Worm (Caenorhabditis elegans) whole organism, mixed stage, embryonic: ENCODE results near the gene C27B7.9.
A peak's percentile ranks its signal among the peaks of the same experiment; 100 is the strongest.

Experiments used
- M03D4.4 ChIP-seq: sonication (generic microtip); optimal IDR thresholded peaks from 2 replicates; lab custom pipeline; 2017; ENCODE audit warnings: mild to moderate bottlenecking, missing genetic modification characterization, missing compliant biosample characterization
- bed-3 ChIP-seq: fragments of 200-800 bp; sonication (Bioruptor generic); optimal IDR thresholded peaks from 3 replicates; lab custom pipeline; 2018; ENCODE audit warnings: mild to moderate bottlenecking, missing genetic modification characterization, moderate library complexity, missing compliant biosample characterization
- blmp-1 ChIP-seq: fragments of 150-350 bp; optimal IDR thresholded peaks from 2 replicates; lab custom pipeline; 2014; ENCODE audit warnings: missing biosample characterization, missing genetic modification characterization
- ceh-39 ChIP-seq: fragments of 150-350 bp; optimal IDR thresholded peaks from 2 replicates; lab custom pipeline; 2014; ENCODE audit warnings: missing biosample characterization, missing genetic modification characterization
- ceh-43 ChIP-seq: fragments of 200-800 bp; sonication (Bioruptor generic); optimal IDR thresholded peaks from 2 replicates; lab custom pipeline; 2018; ENCODE audit warnings: mild to moderate bottlenecking, missing genetic modification characterization, moderate library complexity, missing compliant biosample characterization
- ceh-83 ChIP-seq: fragments of 200-800 bp; sonication (Bioruptor generic); optimal IDR thresholded peaks from 2 replicates; lab custom pipeline; 2018; ENCODE audit warnings: mild to moderate bottlenecking, missing genetic modification characterization, missing compliant biosample characterization
- ces-1 ChIP-seq: fragments of 150-350 bp; optimal IDR thresholded peaks from 2 replicates; lab custom pipeline; 2014; ENCODE audit warnings: missing biosample characterization, missing genetic modification reagents, missing genetic modification characterization
- drap-1 ChIP-seq: fragments of 200-800 bp; sonication (Bioruptor generic); optimal IDR thresholded peaks from 3 replicates; lab custom pipeline; 2018; ENCODE audit warnings: mild to moderate bottlenecking, missing genetic modification characterization, missing compliant biosample characterization
- elt-1 ChIP-seq: sonication (generic microtip); optimal IDR thresholded peaks from 2 replicates; lab custom pipeline; 2017; ENCODE audit warnings: missing genetic modification characterization, mild to moderate bottlenecking, missing compliant biosample characterization, antibody characterized with exemption, moderate library complexity, borderline replicate concordance; ENCODE audit not compliant: insufficient read depth
- flh-1 ChIP-seq: fragments of 200-800 bp; sonication (Bioruptor generic); optimal IDR thresholded peaks from 2 replicates; lab custom pipeline; 2018; ENCODE audit warnings: mild to moderate bottlenecking, missing genetic modification characterization, moderate library complexity, missing compliant biosample characterization
- ham-2 ChIP-seq: fragments of 200-800 bp; sonication (Bioruptor generic); optimal IDR thresholded peaks from 2 replicates; lab custom pipeline; 2018; ENCODE audit warnings: mild to moderate bottlenecking, missing genetic modification characterization, missing compliant biosample characterization
- hlh-1 ChIP-seq: fragments of 150-350 bp; optimal IDR thresholded peaks from 2 replicates; lab custom pipeline; 2014; ENCODE audit warnings: missing biosample characterization, missing genetic modification reagents, missing genetic modification characterization
- lin-13 ChIP-seq: fragments of 150-350 bp; optimal IDR thresholded peaks from 2 replicates; lab custom pipeline; 2014; ENCODE audit warnings: missing biosample characterization, missing genetic modification characterization
- lin-32 ChIP-seq: fragments of 200-800 bp; sonication (Bioruptor generic); optimal IDR thresholded peaks from 2 replicates; lab custom pipeline; 2018; ENCODE audit warnings: mild to moderate bottlenecking, missing genetic modification characterization, missing compliant biosample characterization
- lsy-2 ChIP-seq: fragments of 150-350 bp; optimal IDR thresholded peaks from 2 replicates; lab custom pipeline; 2014; ENCODE audit warnings: missing biosample characterization, missing genetic modification characterization
- mab-5 ChIP-seq: fragments of 150-350 bp; optimal IDR thresholded peaks from 2 replicates; lab custom pipeline; 2014; ENCODE audit warnings: missing biosample characterization, missing genetic modification characterization
- mep-1 ChIP-seq: fragments of 150-350 bp; optimal IDR thresholded peaks from 2 replicates; lab custom pipeline; 2017; ENCODE audit warnings: missing biosample characterization, missing genetic modification reagents, missing genetic modification characterization, inconsistent platforms
- mls-2 ChIP-seq: sonication (generic microtip); optimal IDR thresholded peaks from 2 replicates; lab custom pipeline; 2016; ENCODE audit warnings: mild to moderate bottlenecking, missing genetic modification characterization, moderate library complexity, missing compliant biosample characterization
- nhr-12 ChIP-seq: fragments of 150-350 bp; optimal IDR thresholded peaks from 2 replicates; lab custom pipeline; 2014; ENCODE audit warnings: missing biosample characterization, missing genetic modification characterization
- nhr-2 ChIP-seq: fragments of 150-350 bp; optimal IDR thresholded peaks from 2 replicates; lab custom pipeline; 2014; ENCODE audit warnings: missing biosample characterization, missing genetic modification characterization
- nhr-237 ChIP-seq: fragments of 150-350 bp; optimal IDR thresholded peaks from 2 replicates; lab custom pipeline; 2014; ENCODE audit warnings: missing biosample characterization, missing genetic modification characterization
- nhr-28 ChIP-seq: fragments of 150-350 bp; optimal IDR thresholded peaks from 2 replicates; lab custom pipeline; 2014; ENCODE audit warnings: missing biosample characterization, missing genetic modification characterization
- nhr-76 ChIP-seq: sonication (generic microtip); optimal IDR thresholded peaks from 2 replicates; lab custom pipeline; 2017; ENCODE audit warnings: missing biosample characterization, missing genetic modification characterization
- pha-4 ChIP-seq: fragments of 150-350 bp; optimal IDR thresholded peaks from 2 replicates; lab custom pipeline; 2018; ENCODE audit warnings: missing biosample characterization, missing genetic modification reagents, missing genetic modification characterization
- snpc-4 ChIP-seq: fragments of 150-350 bp; optimal IDR thresholded peaks from 2 replicates; lab custom pipeline; 2014; ENCODE audit warnings: missing biosample characterization, missing genetic modification characterization
- sptf-1 ChIP-seq: sonication (generic microtip); optimal IDR thresholded peaks from 2 replicates; lab custom pipeline; 2017; ENCODE audit warnings: mild to moderate bottlenecking, missing genetic modification characterization, moderate library complexity, missing compliant biosample characterization
- tbx-8 ChIP-seq: fragments of 200-800 bp; sonication (Bioruptor generic); optimal IDR thresholded peaks from 2 replicates; lab custom pipeline; 2018; ENCODE audit warnings: mild to moderate bottlenecking, missing genetic modification characterization, moderate library complexity, missing compliant biosample characterization
- unc-120 ChIP-seq: sonication (generic microtip); optimal IDR thresholded peaks from 2 replicates; lab custom pipeline; 2017; ENCODE audit warnings: missing genetic modification characterization, missing compliant biosample characterization; ENCODE audit not compliant: poor library complexity, severe bottlenecking
- unc-39 ChIP-seq: fragments of 150-350 bp; optimal IDR thresholded peaks from 2 replicates; lab custom pipeline; 2014; ENCODE audit warnings: missing biosample characterization, missing genetic modification characterization
- unc-62 ChIP-seq: fragments of 150-350 bp; optimal IDR thresholded peaks from 2 replicates; lab custom pipeline; 2014; ENCODE audit warnings: missing biosample characterization, missing genetic modification reagents, missing genetic modification characterization
- zip-8 ChIP-seq: fragments of 150-350 bp; optimal IDR thresholded peaks from 2 replicates; lab custom pipeline; 2014; ENCODE audit warnings: missing biosample characterization, missing genetic modification characterization

Gene C27B7.9

ce11 chrIV:8873847-8874246 is 42.1 kb downstream of the C27B7.9 start, which contains the start of gene hdl-2:
TSS of gene hdl-2 (plus strand) at chrIV:8874147.
- TF ChIP-seq ham-2 (GFP tag; lab: Kevin White, UChicago): no peak

- TF ChIP-seq drap-1 (GFP tag; lab: Kevin White, UChicago) (no peak), unc-62 (GFP tag; lab: Kevin White, UChicago) (no peak), unc-120 (tag; lab: Kevin White, UChicago) (no peak), M03D4.4 (tag; lab: Kevin White, UChicago) (no peak), pha-4 (tag; lab: Kevin White, UChicago) (no peak), mls-2 (tag; lab: Kevin White, UChicago) (no peak), bed-3 (GFP tag; lab: Kevin White, UChicago) (no peak), nhr-76 (tag; lab: Kevin White, UChicago) (no peak), ham-2 (GFP tag; lab: Kevin White, UChicago) (no peak), elt-1 (tag; lab: Kevin White, UChicago) (no peak), lsy-2 (tag; lab: Kevin White, UChicago) (no peak), ceh-83 (GFP tag; lab: Kevin White, UChicago) (no peak), ceh-43 (no peak), ceh-39 (tag; lab: Kevin White, UChicago) (no peak)
- TF ChIP-seq, all 35 proteins: peak for 0
Observed at ce11 chrIV:8872958-8873357, 43.0 kb downstream of the C27B7.9 start, which contains the start of gene C09G9.3. TSS of gene C09G9.3 (minus strand) at chrIV:8873058.

ce11 chrIV:8869624-8870023 is 46.3 kb downstream of the C27B7.9 start, which contains the start of gene npp-23:
TSS of gene npp-23 (minus strand) at chrIV:8869679.
- TF ChIP-seq nhr-2 (tag; lab: Kevin White, UChicago) (no peak), mep-1 (tag; lab: Kevin White, UChicago) (peak; percentile 5), tbx-8 (GFP tag; lab: Kevin White, UChicago) (no peak), lin-32 (GFP tag; lab: Kevin White, UChicago) (no peak), ham-2 (GFP tag; lab: Kevin White, UChicago) (no peak), unc-120 (tag; lab: Kevin White, UChicago) (no peak), snpc-4 (tag; lab: Kevin White, UChicago) (no peak), nhr-237 (tag; lab: Kevin White, UChicago) (no peak), blmp-1 (no peak), mls-2 (tag; lab: Kevin White, UChicago) (no peak), flh-1 (no peak), nhr-12 (tag; lab: Kevin White, UChicago) (no peak), nhr-76 (tag; lab: Kevin White, UChicago) (no peak), unc-62 (GFP tag; lab: Kevin White, UChicago) (no peak), lsy-2 (tag; lab: Kevin White, UChicago) (peak; percentile 7), drap-1 (GFP tag; lab: Kevin White, UChicago) (no peak), hlh-1 (peak; percentile 5), nhr-28 (tag; lab: Kevin White, UChicago) (no peak)

ce11 chrIV:8867562-8867961 is 48.3 kb downstream of the C27B7.9 start:
- no peak for TF ChIP-seq ham-2 (GFP tag; lab: Kevin White, UChicago)
- TF ChIP-seq lin-13 (tag; lab: Kevin White, UChicago): no peak
- no peak for TF ChIP-seq flh-1
- TF ChIP-seq ceh-43: no peak
- no peak for TF ChIP-seq bed-3 (GFP tag; lab: Kevin White, UChicago)
- TF ChIP-seq snpc-4 (tag; lab: Kevin White, UChicago): no peak
- TF ChIP-seq unc-39: no peak
- TF ChIP-seq nhr-237 (tag; lab: Kevin White, UChicago): no peak
- no peak for TF ChIP-seq mab-5 (tag; lab: Kevin White, UChicago)
- TF ChIP-seq unc-120 (tag; lab: Kevin White, UChicago): no peak
- TF ChIP-seq zip-8 (tag; lab: Kevin White, UChicago): no peak
- no peak for TF ChIP-seq lsy-2 (tag; lab: Kevin White, UChicago)
- no peak for TF ChIP-seq nhr-2 (tag; lab: Kevin White, UChicago)
- no peak for TF ChIP-seq blmp-1

- TF ChIP-seq mep-1 (tag; lab: Kevin White, UChicago): no peak
- TF ChIP-seq lsy-2 (tag; lab: Kevin White, UChicago): no peak
- no peak for TF ChIP-seq sptf-1 (tag; lab: Kevin White, UChicago)
- peak; percentile 81 for TF ChIP-seq unc-120 (tag; lab: Kevin White, UChicago)
- peak; percentile 69 for TF ChIP-seq unc-62 (GFP tag; lab: Kevin White, UChicago)
- TF ChIP-seq nhr-76 (tag; lab: Kevin White, UChicago): no peak
- TF ChIP-seq ces-1 (GFP tag; lab: Kevin White, UChicago): no peak
- TF ChIP-seq, all 35 proteins: peak for 2
Observed at ce11 chrIV:8866092-8866491, 49.8 kb downstream of the C27B7.9 start.
